Fruit fly (Drosophila melanogaster) whole organism, embryonic: ENCODE results near the gene Bem46.

Source experiments
- CG10654 ChIP-seq: fragments of 200-800 bp; sonication (Bioruptor generic); optimal IDR thresholded peaks from 2 replicates; lab custom pipeline; 2016; ENCODE audit warnings: missing biosample characterization, missing genetic modification characterization
- CG10979 ChIP-seq: fragments of 200-800 bp; sonication (Bioruptor generic); optimal IDR thresholded peaks from 2 replicates; lab custom pipeline; 2018; ENCODE audit warnings: missing biosample characterization, mild to moderate bottlenecking, missing genetic modification characterization, moderate library complexity
- CG11085 ChIP-seq: fragments of 200-800 bp; sonication (Bioruptor generic); IDR thresholded peaks from 2 replicates; pipeline ENCODE4 v1.3.6; 2022; ENCODE audit warnings: missing biosample characterization, missing genetic modification characterization
- CG11695 ChIP-seq: fragments of 200-800 bp; sonication (Bioruptor generic); IDR thresholded peaks from 3 replicates; pipeline ENCODE4 v1.3.6; 2022; ENCODE audit warnings: missing biosample characterization, missing genetic modification characterization
- CG13624 ChIP-seq: fragments of 200-800 bp; sonication (Bioruptor generic); optimal IDR thresholded peaks from 2 replicates; lab custom pipeline; 2016; ENCODE audit warnings: missing biosample characterization, missing genetic modification characterization
- CG1602 ChIP-seq: fragments of 200-800 bp; sonication (Bioruptor generic); optimal IDR thresholded peaks from 3 replicates; lab custom pipeline; 2016; ENCODE audit warnings: missing biosample characterization, missing genetic modification characterization
- CG2116 ChIP-seq: fragments of 200-800 bp; sonication (Bioruptor generic); optimal IDR thresholded peaks from 3 replicates; lab custom pipeline; 2018; ENCODE audit warnings: missing biosample characterization, mild to moderate bottlenecking, missing genetic modification characterization
- CG2120 ChIP-seq: fragments of 200-800 bp; sonication (Bioruptor generic); optimal IDR thresholded peaks from 3 replicates; lab custom pipeline; 2016; ENCODE audit warnings: missing biosample characterization, missing genetic modification characterization
- CG32532 ChIP-seq: fragments of 200-800 bp; sonication (Bioruptor generic); IDR thresholded peaks from 2 replicates; pipeline ENCODE4 v1.3.6; 2022; ENCODE audit warnings: missing biosample characterization, missing genetic modification characterization
- CG32772 ChIP-seq: fragments of 200-800 bp; sonication (Bioruptor generic); IDR thresholded peaks from 2 replicates; pipeline ENCODE4 v1.3.6; 2022; ENCODE audit warnings: missing biosample characterization, missing genetic modification characterization
- CG3407 ChIP-seq: fragments of 200-800 bp; sonication (Bioruptor generic); optimal IDR thresholded peaks from 2 replicates; lab custom pipeline; 2018; ENCODE audit warnings: missing biosample characterization, mild to moderate bottlenecking, missing genetic modification characterization
- CG4360 ChIP-seq: fragments of 200-800 bp; sonication (Bioruptor generic); IDR thresholded peaks from 2 replicates; pipeline ENCODE4 v1.3.6; 2022; ENCODE audit warnings: missing biosample characterization, missing genetic modification characterization
- CG6654 ChIP-seq: fragments of 200-800 bp; sonication (Bioruptor generic); optimal IDR thresholded peaks from 2 replicates; lab custom pipeline; 2017; ENCODE audit warnings: missing biosample characterization, mild to moderate bottlenecking, missing genetic modification characterization
- CG6765 ChIP-seq: fragments of 200-800 bp; sonication (Bioruptor generic); optimal IDR thresholded peaks from 3 replicates; lab custom pipeline; 2017; ENCODE audit warnings: missing biosample characterization, mild to moderate bottlenecking, missing genetic modification characterization
- CG7745 ChIP-seq: fragments of 200-800 bp; sonication (Bioruptor generic); optimal IDR thresholded peaks from 2 replicates; lab custom pipeline; 2018; ENCODE audit warnings: missing biosample characterization, mild to moderate bottlenecking, missing genetic modification characterization, moderate library complexity
- CG7839 ChIP-seq: fragments of 200-800 bp; sonication (Bioruptor generic); optimal IDR thresholded peaks from 3 replicates; lab custom pipeline; 2018; ENCODE audit warnings: missing biosample characterization, mild to moderate bottlenecking, missing genetic modification characterization, moderate library complexity
- CG7963 ChIP-seq: fragments of 200-800 bp; sonication (Bioruptor generic); IDR thresholded peaks from 3 replicates; pipeline ENCODE4 v1.3.6; 2022; ENCODE audit warnings: missing biosample characterization, missing genetic modification characterization; ENCODE audit not compliant: partially characterized antibody
- CG8765 ChIP-seq: fragments of 200-800 bp; sonication (Bioruptor generic); IDR thresholded peaks from 2 replicates; pipeline ENCODE4 v1.3.6; 2022; ENCODE audit warnings: missing biosample characterization, missing genetic modification characterization
- Dfd ChIP-seq, 2 experiments: fragments of >200 bp; optimal IDR thresholded peaks; 2 replicates each; lab custom pipeline; 2017; ENCODE audit warnings: missing biosample characterization in 2 of 2, missing genetic modification characterization in 2 of 2
- Dip3 ChIP-seq: fragments of 200-800 bp; sonication (Bioruptor generic); optimal IDR thresholded peaks from 3 replicates; lab custom pipeline; 2016; ENCODE audit warnings: missing biosample characterization, missing genetic modification characterization
- Ets97D ChIP-seq: fragments of 200-800 bp; sonication (Bioruptor generic); optimal IDR thresholded peaks from 3 replicates; lab custom pipeline; 2016; ENCODE audit warnings: missing biosample characterization, missing genetic modification characterization
- Fer1 ChIP-seq: fragments of 200-800 bp; sonication (Bioruptor generic); optimal IDR thresholded peaks from 2 replicates; lab custom pipeline; 2017; ENCODE audit warnings: missing biosample characterization, mild to moderate bottlenecking, missing genetic modification characterization
- HHEX ChIP-seq: fragments of 200-800 bp; sonication (Bioruptor generic); optimal IDR thresholded peaks from 3 replicates; lab custom pipeline; 2017; ENCODE audit warnings: missing biosample characterization, mild to moderate bottlenecking, missing genetic modification characterization, missing genetic modification reagents
- MBD-R2 ChIP-seq: fragments of 200-800 bp; sonication (Bioruptor generic); IDR thresholded peaks from 2 replicates; pipeline ENCODE4 v1.3.6; 2022; ENCODE audit warnings: missing biosample characterization, missing genetic modification characterization
- MESR4 ChIP-seq: fragments of 200-800 bp; sonication (Bioruptor generic); optimal IDR thresholded peaks from 2 replicates; lab custom pipeline; 2018; ENCODE audit warnings: missing biosample characterization, mild to moderate bottlenecking, missing genetic modification characterization, moderate library complexity
- Mes4 ChIP-seq: fragments of 200-800 bp; sonication (Bioruptor generic); optimal IDR thresholded peaks from 2 replicates; lab custom pipeline; 2016; ENCODE audit warnings: missing biosample characterization, missing genetic modification characterization
- NK7.1 ChIP-seq: fragments of 200-800 bp; sonication (Bioruptor generic); optimal IDR thresholded peaks from 3 replicates; lab custom pipeline; 2016; ENCODE audit warnings: missing biosample characterization, missing genetic modification characterization
- NfI ChIP-seq: fragments of 200-800 bp; sonication (Bioruptor generic); optimal IDR thresholded peaks from 3 replicates; lab custom pipeline; 2018; ENCODE audit warnings: missing biosample characterization, mild to moderate bottlenecking, missing genetic modification characterization, moderate library complexity
- Sry-β ChIP-seq: fragments of 200-800 bp; sonication (Bioruptor generic); optimal IDR thresholded peaks from 2 replicates; lab custom pipeline; 2018; ENCODE audit warnings: missing biosample characterization, mild to moderate bottlenecking, missing genetic modification characterization, moderate library complexity
- ab ChIP-seq: fragments of 200-800 bp; sonication (Bioruptor generic); optimal IDR thresholded peaks from 2 replicates; lab custom pipeline; 2016; ENCODE audit warnings: missing biosample characterization, missing genetic modification characterization
- al ChIP-seq: fragments of 200-800 bp; sonication (Bioruptor generic); IDR thresholded peaks from 2 replicates; pipeline ENCODE4 v1.3.6; 2022; ENCODE audit warnings: missing biosample characterization, missing genetic modification characterization
- ap ChIP-seq: fragments of 200-800 bp; sonication (Bioruptor generic); IDR thresholded peaks from 2 replicates; pipeline ENCODE4 v1.3.6; 2022; ENCODE audit warnings: missing biosample characterization, missing genetic modification characterization
- bab2 ChIP-seq: fragments of 200-800 bp; sonication (Bioruptor generic); optimal IDR thresholded peaks from 2 replicates; lab custom pipeline; 2016; ENCODE audit warnings: missing biosample characterization, missing genetic modification characterization
- cad ChIP-seq: fragments of >200 bp; optimal IDR thresholded peaks from 2 replicates; lab custom pipeline; 2017; ENCODE audit warnings: missing biosample characterization, missing genetic modification characterization
- croc ChIP-seq: fragments of 200-800 bp; sonication (Bioruptor generic); conservative IDR thresholded peaks from 3 replicates; pipeline ENCODE4 v1.3.6; 2022; ENCODE audit warnings: missing biosample characterization, missing genetic modification characterization
- crp ChIP-seq, 2 experiments: fragments of 200-800 bp; sonication (Bioruptor generic); optimal IDR thresholded peaks; 2 replicates in 1 of 2; 3 replicates in 1 of 2; lab custom pipeline; 2017; ENCODE audit warnings: missing biosample characterization in 2 of 2, missing genetic modification characterization in 2 of 2, mild to moderate bottlenecking in 1 of 2, moderate library complexity in 1 of 2
- grn ChIP-seq: fragments of 200-800 bp; sonication (Bioruptor generic); optimal IDR thresholded peaks from 3 replicates; lab custom pipeline; 2017; ENCODE audit warnings: missing biosample characterization, missing genetic modification characterization
- kni ChIP-seq: fragments of 200-800 bp; sonication (Bioruptor generic); optimal IDR thresholded peaks from 3 replicates; lab custom pipeline; 2017; ENCODE audit warnings: mild to moderate bottlenecking, missing biosample characterization, missing genetic modification reagents, missing genetic modification characterization
- lilli ChIP-seq: fragments of 200-800 bp; sonication (Bioruptor generic); optimal IDR thresholded peaks from 3 replicates; lab custom pipeline; 2016; ENCODE audit warnings: missing biosample characterization, missing genetic modification characterization
- mam ChIP-seq: fragments of 200-800 bp; sonication (Bioruptor generic); optimal IDR thresholded peaks from 3 replicates; lab custom pipeline; 2016; ENCODE audit warnings: missing biosample characterization, missing genetic modification characterization
- phol ChIP-seq: fragments of 200-800 bp; sonication (Bioruptor generic); optimal IDR thresholded peaks from 3 replicates; lab custom pipeline; 2018; ENCODE audit warnings: missing biosample characterization, mild to moderate bottlenecking, missing genetic modification characterization, moderate library complexity
- ro ChIP-seq: fragments of 200-800 bp; sonication (Bioruptor generic); IDR thresholded peaks from 2 replicates; pipeline ENCODE4 v1.3.6; 2022; ENCODE audit warnings: missing biosample characterization, missing genetic modification characterization
- run ChIP-seq: fragments of 200-800 bp; sonication (Bioruptor generic); optimal IDR thresholded peaks from 3 replicates; lab custom pipeline; 2018; ENCODE audit warnings: missing biosample characterization, mild to moderate bottlenecking, missing genetic modification characterization
- sens-2 ChIP-seq: fragments of 200-800 bp; sonication (Bioruptor generic); IDR thresholded peaks from 2 replicates; pipeline ENCODE4 v1.3.6; 2022; ENCODE audit warnings: missing biosample characterization, missing genetic modification characterization
- slp2 ChIP-seq: fragments of 200-800 bp; sonication (Bioruptor generic); optimal IDR thresholded peaks from 2 replicates; lab custom pipeline; 2016; ENCODE audit warnings: missing biosample characterization, missing genetic modification characterization
- stwl ChIP-seq: fragments of 200-800 bp; sonication (Bioruptor generic); optimal IDR thresholded peaks from 3 replicates; lab custom pipeline; 2018; ENCODE audit warnings: missing biosample characterization, mild to moderate bottlenecking, missing genetic modification characterization, moderate library complexity
- unpg ChIP-seq: fragments of 200-800 bp; sonication (Bioruptor generic); optimal IDR thresholded peaks from 3 replicates; lab custom pipeline; 2018; ENCODE audit warnings: missing biosample characterization, mild to moderate bottlenecking, missing genetic modification characterization, moderate library complexity
- vfl ChIP-seq: fragments of 200-800 bp; sonication (Bioruptor generic); optimal IDR thresholded peaks from 2 replicates; lab custom pipeline; 2016; ENCODE audit warnings: missing biosample characterization, missing genetic modification characterization
- vvl ChIP-seq: fragments of 200-800 bp; sonication (Bioruptor generic); IDR thresholded peaks from 2 replicates; pipeline ENCODE4 v1.3.6; 2022; ENCODE audit warnings: missing biosample characterization, missing genetic modification characterization
- wek ChIP-seq: fragments of 200-800 bp; sonication (Bioruptor generic); optimal IDR thresholded peaks from 3 replicates; lab custom pipeline; 2018; ENCODE audit warnings: missing biosample characterization, mild to moderate bottlenecking, missing genetic modification characterization, moderate library complexity
- z ChIP-seq: fragments of 200-800 bp; sonication (Bioruptor generic); IDR thresholded peaks from 3 replicates; pipeline ENCODE4 v1.3.6; 2022; ENCODE audit warnings: missing biosample characterization, missing genetic modification characterization
- zfh1 ChIP-seq: fragments of 200-800 bp; sonication (Bioruptor generic); IDR thresholded peaks from 3 replicates; pipeline ENCODE4 v1.3.6; 2022; ENCODE audit warnings: missing biosample characterization, missing genetic modification characterization

Gene Bem46

dm6 chr2L:3029012-3029411, 41.1 kb downstream of the Bem46 start, which contains the start of the genes Sf3b2 and CG17219 (continued):
- peak; percentile 39 for TF ChIP-seq mam (GFP tag; lab: Kevin White, UChicago)
- peak; percentile 26 for TF ChIP-seq phol (tag; lab: Kevin White, UChicago)
- TF ChIP-seq CG10979 = no peak
- no peak for TF ChIP-seq sens-2 (GFP tag; lab: Robert Waterston, UW)
- no peak for TF ChIP-seq slp2
- no peak for TF ChIP-seq CG8765 (GFP tag; lab: Robert Waterston, UW)
- no peak for TF ChIP-seq grn (GFP tag; lab: Kevin White, UChicago)
- peak; percentile 23 for TF ChIP-seq CG13624 (GFP tag; lab: Kevin White, UChicago)
- TF ChIP-seq run (tag; lab: Kevin White, UChicago) = peak; percentile 74
- TF ChIP-seq al (GFP tag; lab: Robert Waterston, UW) = no peak
- TF ChIP-seq zfh1 (GFP tag; lab: Robert Waterston, UW) = no peak
- TF ChIP-seq crp (GFP tag; optimal IDR thresholded peaks at IDR 0.05; lab: Kevin White, UChicago) = peak; percentile 26 to 85
- TF ChIP-seq Fer1 (GFP tag; lab: Kevin White, UChicago) = no peak
- peak; percentile 25; the same call in 1 of the 2 replicates for TF ChIP-seq CG32532 (GFP tag; lab: Robert Waterston, UW)
- TF ChIP-seq croc (GFP tag; lab: Robert Waterston, UW) = no peak
- no peak for TF ChIP-seq bab2
- no peak for TF ChIP-seq CG3407 (GFP tag; lab: Kevin White, UChicago)
- peak; percentile 77 for TF ChIP-seq MESR4 (GFP tag; lab: Kevin White, UChicago)
- no peak for TF ChIP-seq CG6654 (GFP tag; lab: Kevin White, UChicago)
- no peak for TF ChIP-seq lilli
- TF ChIP-seq CG10654 (GFP tag; lab: Kevin White, UChicago) = no peak
- no peak for TF ChIP-seq CG7839 (tag; lab: Kevin White, UChicago)
- peak; percentile 28 for TF ChIP-seq NfI
- TF ChIP-seq CG32772 (GFP tag; lab: Robert Waterston, UW) = no peak
- peak; percentile 49 for TF ChIP-seq CG2120
- peak; percentile 56 for TF ChIP-seq CG2116
- no peak for TF ChIP-seq cad (GFP tag; lab: Kevin White, UChicago)
- no peak for TF ChIP-seq CG4360 (GFP tag; lab: Robert Waterston, UW)
- TF ChIP-seq CG11085 (GFP tag; lab: Robert Waterston, UW) = no peak
- TF ChIP-seq NK7.1 (GFP tag; lab: Kevin White, UChicago) = no peak
- peak; percentile 49; the same call in 1 of the 3 replicates for TF ChIP-seq CG7963 (GFP tag; lab: Robert Waterston, UW)
- TF ChIP-seq Sry-β (GFP tag; lab: Kevin White, UChicago) = peak; percentile 45
- TF ChIP-seq vvl (GFP tag; lab: Robert Waterston, UW) = peak; percentile 52
- no peak for TF ChIP-seq CG1602
- TF ChIP-seq ro = no peak
- TF ChIP-seq CG7745 (tag; lab: Kevin White, UChicago) = no peak
- TF ChIP-seq Ets97D (GFP tag; lab: Kevin White, UChicago) = peak; percentile 9
- no peak for TF ChIP-seq CG6765 (GFP tag; lab: Kevin White, UChicago)
- no peak for TF ChIP-seq HHEX
- no peak for TF ChIP-seq ab (GFP tag; lab: Kevin White, UChicago)
- no peak for TF ChIP-seq z (GFP tag; lab: Robert Waterston, UW)
- no peak for TF ChIP-seq Dip3 (GFP tag; lab: Kevin White, UChicago)
- TF ChIP-seq Dfd (GFP tag; optimal IDR thresholded peaks at IDR 0.05; lab: Kevin White, UChicago) = no peak
- TF ChIP-seq wek (GFP tag; lab: Kevin White, UChicago) = no peak
- TF ChIP-seq MBD-R2 = peak; percentile 90
- TF ChIP-seq ap (GFP tag; lab: Robert Waterston, UW) = no peak
- TF ChIP-seq vfl (GFP tag; lab: Kevin White, UChicago) = no peak
- TF ChIP-seq CG11695 (GFP tag; lab: Robert Waterston, UW) = no peak
- no peak for TF ChIP-seq kni
- peak; percentile 65 for TF ChIP-seq stwl
- TF ChIP-seq Mes4 (GFP tag; lab: Kevin White, UChicago) = no peak
- no peak for TF ChIP-seq unpg (GFP tag; lab: Kevin White, UChicago)
